Worm (Caenorhabditis elegans) whole organism, L4 larva: ENCODE data around the gene C24D10.49.

Experiments
- F49E8.2 ChIP-seq: sonication (generic microtip); optimal IDR thresholded peaks from 2 replicates; lab custom pipeline; 2016; ENCODE audit warnings: missing compliant biosample characterization, mild to moderate bottlenecking, missing genetic modification characterization, borderline replicate concordance
- R02D3.7 ChIP-seq: fragments of 150-350 bp; sonication (generic microtip); optimal IDR thresholded peaks from 3 replicates; lab custom pipeline; 2014; ENCODE audit warnings: missing biosample characterization, missing genetic modification characterization
- T20F7.1 ChIP-seq: fragments of 200-800 bp; sonication (Bioruptor generic); optimal IDR thresholded peaks from 2 replicates; lab custom pipeline; 2018; ENCODE audit warnings: mild to moderate bottlenecking, missing genetic modification characterization, missing compliant biosample characterization
- T26A8.4 ChIP-seq: fragments of 200-800 bp; sonication (Bioruptor generic); IDR thresholded peaks from 2 replicates; pipeline ENCODE4 v1.3.6; 2022; ENCODE audit warnings: missing genetic modification characterization, missing compliant biosample characterization
- Y75B8A.6 ChIP-seq: fragments of 200-800 bp; sonication (Bioruptor generic); IDR thresholded peaks from 2 replicates; pipeline ENCODE4 v1.3.6; 2022; ENCODE audit warnings: missing genetic modification reagents, missing genetic modification characterization, missing compliant biosample characterization
- ZK546.5 ChIP-seq, 2 experiments: sonication (generic microtip); optimal IDR thresholded peaks; 2 replicates each; lab custom pipeline; 2017; ENCODE audit warnings: missing biosample characterization in 2 of 2, missing genetic modification characterization in 2 of 2
- aha-1 ChIP-seq: fragments of 150-350 bp; peaks from one replicate; lab custom pipeline; 2014; ENCODE audit warnings: missing biosample characterization, missing genetic modification characterization
- aly-2 ChIP-seq: sonication (generic microtip); optimal IDR thresholded peaks from 2 replicates; lab custom pipeline; 2018; ENCODE audit warnings: missing biosample characterization, missing genetic modification characterization
- arid-1 ChIP-seq: fragments of 200-800 bp; sonication (Bioruptor generic); conservative IDR thresholded peaks from 2 replicates; pipeline ENCODE4 v1.3.6; 2022; ENCODE audit warnings: missing genetic modification reagents, missing genetic modification characterization, missing compliant biosample characterization
- ceh-44 ChIP-seq: fragments of 200-800 bp; sonication (Bioruptor generic); IDR thresholded peaks from 2 replicates; pipeline ENCODE4 v1.3.6; 2022; ENCODE audit warnings: missing genetic modification reagents, missing genetic modification characterization, missing compliant biosample characterization
- ceh-62 ChIP-seq: sonication (generic microtip); optimal IDR thresholded peaks from 2 replicates; lab custom pipeline; 2017; ENCODE audit warnings: missing biosample characterization, missing genetic modification characterization
- ces-1 ChIP-seq: fragments of 150-350 bp; sonication (generic microtip); optimal IDR thresholded peaks from 4 replicates; lab custom pipeline; 2014; ENCODE audit warnings: missing biosample characterization, missing genetic modification reagents, missing genetic modification characterization
- cey-2 ChIP-seq: sonication (generic microtip); optimal IDR thresholded peaks from 3 replicates; lab custom pipeline; 2017; ENCODE audit warnings: missing genetic modification characterization, mild to moderate bottlenecking, missing compliant biosample characterization, antibody characterized with exemption, borderline replicate concordance; ENCODE audit not compliant: insufficient read depth
- ctbp-1 ChIP-seq: fragments of 200-800 bp; sonication (Bioruptor generic); IDR thresholded peaks from 2 replicates; pipeline ENCODE4 v1.3.6; 2022; ENCODE audit warnings: missing genetic modification reagents, missing genetic modification characterization, missing compliant biosample characterization
- daf-16 ChIP-seq, 3 experiments: sonication (generic microtip); optimal IDR thresholded peaks; 2 replicates each; lab custom pipeline; 2016 to 2017; ENCODE audit warnings: missing genetic modification characterization in 3 of 3, missing genetic modification reagents in 3 of 3, mild to moderate bottlenecking in 2 of 3, missing compliant biosample characterization in 2 of 3, missing biosample characterization in 1 of 3, moderate library complexity in 1 of 3
- daf-19 ChIP-seq: fragments of 200-800 bp; sonication (Bioruptor generic); conservative IDR thresholded peaks from 2 replicates; pipeline ENCODE4 v1.3.6; 2022; ENCODE audit warnings: missing genetic modification characterization, missing compliant biosample characterization
- dmd-6 ChIP-seq: fragments of 200-800 bp; sonication (Bioruptor generic); IDR thresholded peaks from 2 replicates; pipeline ENCODE4 v1.3.6; 2022; ENCODE audit warnings: missing genetic modification reagents, missing genetic modification characterization, missing compliant biosample characterization
- dpl-1 ChIP-seq: fragments of 150-350 bp; optimal IDR thresholded peaks from 2 replicates; lab custom pipeline; 2014; ENCODE audit warnings: missing biosample characterization, missing genetic modification reagents, missing genetic modification characterization
- egl-43 ChIP-seq: fragments of 200-800 bp; sonication (Bioruptor generic); IDR thresholded peaks from 2 replicates; pipeline ENCODE4 v1.3.6; 2022; ENCODE audit warnings: missing genetic modification reagents, missing genetic modification characterization, missing compliant biosample characterization
- hif-1 ChIP-seq, 2 experiments: sonication (generic microtip); optimal IDR thresholded peaks; 2 replicates each; lab custom pipeline; 2016 to 2017; ENCODE audit warnings: missing compliant biosample characterization in 2 of 2, missing genetic modification characterization in 2 of 2, missing genetic modification reagents in 2 of 2, missing genotype in 2 of 2, mild to moderate bottlenecking in 1 of 2
- hlh-11 ChIP-seq: fragments of 200-800 bp; sonication (Bioruptor generic); optimal IDR thresholded peaks from 2 replicates; lab custom pipeline; 2018; ENCODE audit warnings: mild to moderate bottlenecking, missing genetic modification characterization, missing compliant biosample characterization
- lin-15B ChIP-seq: fragments of 150-350 bp; sonication (generic microtip); optimal IDR thresholded peaks from 3 replicates; lab custom pipeline; 2014; ENCODE audit warnings: missing biosample characterization, missing genetic modification characterization
- lin-29 ChIP-seq: fragments of 200-800 bp; sonication (Bioruptor generic); IDR thresholded peaks from 2 replicates; pipeline ENCODE4 v1.3.6; 2022; ENCODE audit warnings: missing genetic modification reagents, missing genetic modification characterization, missing compliant biosample characterization
- lin-38 ChIP-seq: fragments of 200-800 bp; sonication (Bioruptor generic); IDR thresholded peaks from 2 replicates; pipeline ENCODE4 v1.3.6; 2022; ENCODE audit warnings: missing genetic modification reagents, missing genetic modification characterization, missing compliant biosample characterization
- lsy-2 ChIP-seq, 2 experiments: fragments of 150-350 bp in 1 of 2; sonication (generic microtip) in 1 of 2; optimal IDR thresholded peaks; 2 replicates each; lab custom pipeline; 2014 to 2017; ENCODE audit warnings: missing biosample characterization in 2 of 2, missing genetic modification characterization in 2 of 2
- madf-9 ChIP-seq: fragments of 200-800 bp; sonication (Bioruptor generic); conservative IDR thresholded peaks from 2 replicates; pipeline ENCODE4 v1.3.6; 2022; ENCODE audit warnings: missing genetic modification reagents, missing genetic modification characterization, missing compliant biosample characterization
- mdl-1 ChIP-seq, 2 experiments: fragments of 150-350 bp in 1 of 2; sonication (generic microtip) in 1 of 2; optimal IDR thresholded peaks; 2 replicates each; lab custom pipeline; 2014 to 2017; ENCODE audit warnings: missing biosample characterization in 2 of 2, missing genetic modification characterization in 2 of 2
- mep-1 ChIP-seq: fragments of 150-350 bp; sonication (generic microtip); optimal IDR thresholded peaks from 3 replicates; lab custom pipeline; 2014; ENCODE audit warnings: missing biosample characterization, missing genetic modification characterization
- mxl-3 ChIP-seq: fragments of 200-800 bp; sonication (Bioruptor generic); optimal IDR thresholded peaks from 2 replicates; lab custom pipeline; 2018; ENCODE audit warnings: mild to moderate bottlenecking, missing genetic modification characterization, missing compliant biosample characterization
- nhr-10 ChIP-seq: fragments of 150-350 bp; optimal IDR thresholded peaks from 2 replicates; lab custom pipeline; 2014; ENCODE audit warnings: missing biosample characterization, missing genetic modification characterization
- nhr-11 ChIP-seq: fragments of 150-350 bp; optimal IDR thresholded peaks from 2 replicates; lab custom pipeline; 2014; ENCODE audit warnings: missing biosample characterization, missing genetic modification characterization
- nhr-41 ChIP-seq: fragments of 200-800 bp; sonication (Bioruptor generic); IDR thresholded peaks from 2 replicates; pipeline ENCODE4 v1.3.6; 2022; ENCODE audit warnings: missing genetic modification reagents, missing genetic modification characterization, missing compliant biosample characterization
- pqm-1 ChIP-seq: sonication (generic microtip); optimal IDR thresholded peaks from 2 replicates; lab custom pipeline; 2017; ENCODE audit warnings: missing biosample characterization, missing genetic modification characterization
- sdz-12 ChIP-seq: fragments of 200-800 bp; sonication (Bioruptor generic); optimal IDR thresholded peaks from 2 replicates; lab custom pipeline; 2018; ENCODE audit warnings: mild to moderate bottlenecking, missing genetic modification characterization, missing compliant biosample characterization
- skn-1 ChIP-seq: fragments of 150-350 bp; optimal IDR thresholded peaks from 2 replicates; lab custom pipeline; 2014; ENCODE audit warnings: missing biosample characterization, missing genetic modification characterization
- snpc-1.2 ChIP-seq: fragments of 200-800 bp; sonication (Bioruptor generic); IDR thresholded peaks from 2 replicates; pipeline ENCODE4 v1.3.6; 2022; ENCODE audit warnings: missing genetic modification reagents, missing genetic modification characterization, missing compliant biosample characterization
- snpc-4 ChIP-seq: fragments of 150-350 bp; optimal IDR thresholded peaks from 2 replicates; lab custom pipeline; 2014; ENCODE audit warnings: missing biosample characterization, missing genetic modification characterization
- spr-1 ChIP-seq: sonication (generic microtip); optimal IDR thresholded peaks from 2 replicates; lab custom pipeline; 2016; ENCODE audit warnings: mild to moderate bottlenecking, missing genetic modification characterization, missing compliant biosample characterization
- vab-7 ChIP-seq: fragments of 200-800 bp; sonication (Bioruptor generic); IDR thresholded peaks from 2 replicates; pipeline ENCODE4 v1.3.6; 2022; ENCODE audit warnings: missing genetic modification reagents, missing genetic modification characterization, missing compliant biosample characterization
- zfp-3 ChIP-seq: fragments of 200-800 bp; sonication (Bioruptor generic); conservative IDR thresholded peaks from 2 replicates; pipeline ENCODE4 v1.3.6; 2022; ENCODE audit warnings: missing genetic modification reagents, missing genetic modification characterization, missing compliant biosample characterization
- ztf-11 ChIP-seq: fragments of 150-350 bp; optimal IDR thresholded peaks from 2 replicates; lab custom pipeline; 2014; ENCODE audit warnings: missing biosample characterization, missing genetic modification characterization
- ztf-7 ChIP-seq: fragments of 150-350 bp; optimal IDR thresholded peaks from 2 replicates; lab custom pipeline; 2014; ENCODE audit warnings: missing biosample characterization, missing genetic modification characterization

C24D10.49 gene

DNA sequence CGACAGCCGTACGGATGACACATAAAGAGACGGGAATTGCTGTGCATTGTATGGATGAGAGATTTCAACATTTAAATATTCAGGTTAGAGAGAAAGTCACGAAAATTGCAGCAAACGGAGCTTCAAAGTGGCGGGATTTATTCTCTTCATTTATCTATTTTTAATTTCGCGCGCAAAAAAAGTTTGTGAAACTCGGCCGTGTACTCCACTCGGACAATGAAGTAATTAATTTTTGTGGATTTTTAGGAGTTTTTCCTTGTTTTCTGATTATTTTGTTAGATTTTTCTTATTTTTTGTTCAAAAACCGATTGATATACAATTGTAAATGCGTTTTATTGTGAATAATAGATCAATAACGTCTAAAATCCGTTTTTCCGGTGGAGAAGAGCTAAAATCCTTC lies 30.9 kb upstream of the C24D10.49 start:
- TF ChIP-seq lin-29 (GFP tag; lab: Robert Waterston, UW) (no peak), ceh-62 (no peak), mdl-1 (tag; optimal IDR thresholded peaks at IDR 0.05; lab: Kevin White, UChicago) (no peak), daf-16 (GFP tag; optimal IDR thresholded peaks at IDR 0.05; lab: Kevin White, UChicago) (no peak), daf-16 (tag; optimal IDR thresholded peaks at IDR 0.05; lab: Kevin White, UChicago) (no peak), ztf-7 (tag; lab: Kevin White, UChicago) (no peak), daf-19 (no peak), hif-1 (tag; optimal IDR thresholded peaks at IDR 0.05; lab: Kevin White, UChicago) (no peak), R02D3.7 (tag; lab: Kevin White, UChicago) (no peak), mep-1 (tag; lab: Kevin White, UChicago) (no peak), ztf-11 (no peak), lin-38 (GFP tag; lab: Robert Waterston, UW) (peak; percentile 49), Y75B8A.6 (GFP tag; lab: Robert Waterston, UW) (no peak), skn-1 (tag; lab: Kevin White, UChicago) (no peak), ceh-44 (no peak), F49E8.2 (tag; lab: Kevin White, UChicago) (peak; percentile 13), snpc-1.2 (peak; percentile 36; the same call in 1 of the 2 replicates), ctbp-1 (GFP tag; lab: Robert Waterston, UW) (no peak), dpl-1 (GFP tag; lab: Kevin White, UChicago) (peak; percentile 84), egl-43 (no peak), snpc-4 (tag; lab: Kevin White, UChicago) (no peak), nhr-11 (tag; lab: Kevin White, UChicago) (no peak), lsy-2 (tag; optimal IDR thresholded peaks at IDR 0.05; lab: Kevin White, UChicago) (no peak), hlh-11 (no peak), madf-9 (no peak), aha-1 (tag; lab: Kevin White, UChicago) (no peak), ces-1 (GFP tag; lab: Kevin White, UChicago) (no peak), nhr-10 (tag; lab: Kevin White, UChicago) (no peak), vab-7 (no peak), zfp-3 (GFP tag; lab: Robert Waterston, UW) (no peak)
- TF ChIP-seq, all 104 proteins: peak for 4

DNA sequence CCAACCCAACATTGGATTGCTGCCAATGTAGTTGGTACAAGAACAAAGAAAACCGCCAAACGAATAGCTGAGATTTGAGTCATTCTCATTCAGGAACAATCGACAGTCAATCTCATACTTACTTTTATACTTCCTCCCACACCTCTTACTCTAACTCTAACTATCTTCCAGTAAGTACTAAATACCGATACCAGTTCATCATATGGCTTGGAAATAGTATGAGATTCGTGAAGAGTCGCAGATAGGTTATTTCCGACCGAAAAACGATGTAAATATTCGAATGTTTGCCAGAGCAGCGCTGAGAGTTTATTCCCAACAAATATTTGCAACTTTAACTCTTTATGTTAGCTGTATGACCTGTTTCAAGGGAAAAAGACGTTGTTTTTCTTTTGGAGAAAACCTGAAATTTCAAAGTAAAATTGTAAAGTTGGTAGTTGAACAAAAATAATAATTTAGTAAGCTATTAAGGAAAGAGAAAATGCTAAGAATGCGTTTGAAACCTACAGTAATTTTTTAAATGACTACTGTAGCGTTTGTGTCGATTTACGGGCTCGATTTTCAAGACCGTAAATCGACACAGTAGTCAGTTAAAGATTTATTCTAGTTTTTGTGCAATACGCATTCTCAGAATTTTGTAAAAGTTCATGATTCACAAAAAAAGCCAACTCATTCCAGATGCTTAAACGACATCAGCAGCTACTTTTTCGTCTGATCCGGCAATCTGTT lies 29.5 kb upstream of the C24D10.49 start, which contains the start of the genes W03F8.6 and mtrf-1L:
Gene W03F8.6 (minus strand): TSS at position 101 of the 726 bp plus-strand sequence.
Gene mtrf-1L (plus strand): TSS at position 676 of the 726 bp plus-strand sequence.
- TF ChIP-seq cey-2 (tag; lab: Kevin White, UChicago) (no peak), nhr-41 (GFP tag; lab: Robert Waterston, UW) (no peak), T26A8.4 (GFP tag; lab: Robert Waterston, UW) (no peak), spr-1 (no peak), zfp-3 (GFP tag; lab: Robert Waterston, UW) (no peak), ztf-7 (tag; lab: Kevin White, UChicago) (no peak), arid-1 (GFP tag; lab: Robert Waterston, UW) (no peak), dmd-6 (no peak), mxl-3 (GFP tag; lab: Kevin White, UChicago) (no peak), pqm-1 (tag; lab: Kevin White, UChicago) (no peak), aly-2 (tag; lab: Kevin White, UChicago) (no peak), aha-1 (tag; lab: Kevin White, UChicago) (no peak), sdz-12 (no peak), T20F7.1 (no peak), daf-16 (GFP tag; optimal IDR thresholded peaks at IDR 0.05; lab: Kevin White, UChicago) (no peak), daf-16 (tag; optimal IDR thresholded peaks at IDR 0.05; lab: Kevin White, UChicago) (no peak), mdl-1 (tag; optimal IDR thresholded peaks at IDR 0.05; lab: Kevin White, UChicago) (no peak), F49E8.2 (tag; lab: Kevin White, UChicago) (no peak), ZK546.5 (tag; optimal IDR thresholded peaks at IDR 0.05; lab: Kevin White, UChicago) (no peak), lin-15B (no peak)
